Fruit fly (Drosophila melanogaster): ENCODE measurements around the gene CG34367.

The CG34367 gene

dm6 chr2L:10378631-10379030, 24.9 kb upstream of the CG34367 start:
- TF ChIP-seq insv (optimal IDR thresholded peaks at IDR 0.05) (no peak), psq (optimal IDR thresholded peaks at IDR 0.05) (no peak), Myc (optimal IDR thresholded peaks at IDR 0.05) (no peak), h (optimal IDR thresholded peaks at IDR 0.05) (no peak), ttk (optimal IDR thresholded peaks at IDR 0.05) (no peak), Sin3A (optimal IDR thresholded peaks at IDR 0.05) (no peak)

- TF ChIP-seq Myc (optimal IDR thresholded peaks at IDR 0.05) = no peak
- no peak for TF ChIP-seq ttk (optimal IDR thresholded peaks at IDR 0.05)
- TF ChIP-seq Sin3A (optimal IDR thresholded peaks at IDR 0.05) = no peak
- TF ChIP-seq psq (optimal IDR thresholded peaks at IDR 0.05) = no peak
- no peak for TF ChIP-seq h (optimal IDR thresholded peaks at IDR 0.05)
- no peak for TF ChIP-seq insv (optimal IDR thresholded peaks at IDR 0.05)
These were observed 22.6 kb upstream of the CG34367 start for dm6 chr2L:10376276-10376675.

- TF ChIP-seq ttk (optimal IDR thresholded peaks at IDR 0.05) = no peak
- TF ChIP-seq Sin3A (optimal IDR thresholded peaks at IDR 0.05) = no peak
- no peak for TF ChIP-seq Myc (optimal IDR thresholded peaks at IDR 0.05)
- TF ChIP-seq psq (optimal IDR thresholded peaks at IDR 0.05) = no peak
- TF ChIP-seq h (optimal IDR thresholded peaks at IDR 0.05) = no peak
- no peak for TF ChIP-seq insv (optimal IDR thresholded peaks at IDR 0.05)
These were observed 21.9 kb upstream of the CG34367 start, which contains the start of the genes CG33303 and dpr19 for dm6 chr2L:10375464-10376236. Gene CG33303, minus strand, starts transcription at chr2L:10375757. Gene dpr19, plus strand, starts transcription at chr2L:10376168.

- TF ChIP-seq psq (optimal IDR thresholded peaks at IDR 0.05) = no peak
- no peak for TF ChIP-seq h (optimal IDR thresholded peaks at IDR 0.05)
- TF ChIP-seq insv (optimal IDR thresholded peaks at IDR 0.05) = no peak
These were observed 20.0 kb upstream of the CG34367 start, which contains the start of gene rho-5 for dm6 chr2L:10373605-10374269. Gene rho-5, minus strand, starts transcription at chr2L:10373900.

- TF ChIP-seq ttk (optimal IDR thresholded peaks at IDR 0.05) (no peak), insv (optimal IDR thresholded peaks at IDR 0.05) (no peak), psq (optimal IDR thresholded peaks at IDR 0.05) (no peak), Sin3A (optimal IDR thresholded peaks at IDR 0.05) (no peak), Myc (optimal IDR thresholded peaks at IDR 0.05) (no peak), h (optimal IDR thresholded peaks at IDR 0.05) (no peak)
These were observed 18.6 kb upstream of the CG34367 start for dm6 chr2L:10372297-10372696.

- TF ChIP-seq Sin3A (optimal IDR thresholded peaks at IDR 0.05) (no peak), insv (optimal IDR thresholded peaks at IDR 0.05) (no peak), psq (optimal IDR thresholded peaks at IDR 0.05) (no peak), ttk (optimal IDR thresholded peaks at IDR 0.05) (no peak), h (optimal IDR thresholded peaks at IDR 0.05) (no peak), Myc (optimal IDR thresholded peaks at IDR 0.05) (no peak)
These were observed 12.8 kb upstream of the CG34367 start, which contains the start of gene CG5056 for dm6 chr2L:10366525-10366924. Gene CG5056, plus strand, starts transcription at chr2L:10366692.

- TF ChIP-seq Myc (optimal IDR thresholded peaks at IDR 0.05) (no peak), psq (optimal IDR thresholded peaks at IDR 0.05) (no peak), ttk (optimal IDR thresholded peaks at IDR 0.05) (no peak), h (optimal IDR thresholded peaks at IDR 0.05) (no peak), Sin3A (optimal IDR thresholded peaks at IDR 0.05) (no peak), insv (optimal IDR thresholded peaks at IDR 0.05) (no peak)
These were observed 10.5 kb upstream of the CG34367 start, which contains the start of gene lft for dm6 chr2L:10364229-10364628. Gene lft, plus strand, starts transcription at chr2L:10364471.

dm6 chr2L:10362408-10363067, 8.8 kb upstream of the CG34367 start, which contains the start of the genes Cand1 and pim:
Gene Cand1, minus strand, starts transcription at chr2L:10362707.
Gene pim, plus strand, starts transcription at chr2L:10362989.
- TF ChIP-seq Myc (optimal IDR thresholded peaks at IDR 0.05) (no peak), Sin3A (optimal IDR thresholded peaks at IDR 0.05) (no peak), h (optimal IDR thresholded peaks at IDR 0.05) (no peak), ttk (optimal IDR thresholded peaks at IDR 0.05) (no peak), insv (optimal IDR thresholded peaks at IDR 0.05) (no peak), psq (optimal IDR thresholded peaks at IDR 0.05) (no peak)

- TF ChIP-seq ttk (optimal IDR thresholded peaks at IDR 0.05) (no peak), Myc (optimal IDR thresholded peaks at IDR 0.05) (no peak), Sin3A (optimal IDR thresholded peaks at IDR 0.05) (no peak), insv (optimal IDR thresholded peaks at IDR 0.05) (no peak), h (optimal IDR thresholded peaks at IDR 0.05) (no peak), psq (optimal IDR thresholded peaks at IDR 0.05) (no peak)
These were observed 2.8 kb upstream of the CG34367 start, which contains the start of the genes CtsL4 and ClpP for dm6 chr2L:10356508-10356907. Gene CtsL4, minus strand, starts transcription at chr2L:10356597. Gene ClpP, plus strand, starts transcription at chr2L:10356795.

dm6 chr2L:10351130-10351529, 2.6 kb downstream of the CG34367 start:
- TF ChIP-seq Sin3A (optimal IDR thresholded peaks at IDR 0.05) = no peak
- no peak for TF ChIP-seq ttk (optimal IDR thresholded peaks at IDR 0.05)

- TF ChIP-seq insv (optimal IDR thresholded peaks at IDR 0.05) (no peak), psq (optimal IDR thresholded peaks at IDR 0.05) (no peak), ttk (optimal IDR thresholded peaks at IDR 0.05) (no peak), Myc (optimal IDR thresholded peaks at IDR 0.05) (no peak), Sin3A (optimal IDR thresholded peaks at IDR 0.05) (no peak), h (optimal IDR thresholded peaks at IDR 0.05) (no peak)
These were observed 9.6 kb downstream of the CG34367 start, which contains the start of gene Frmd5 for dm6 chr2L:10344029-10344606. Gene Frmd5, plus strand, starts transcription at chr2L:10344442.
